Worm (Caenorhabditis elegans): ENCODE results near the gene clec-7.

clec-7 gene

DNA sequence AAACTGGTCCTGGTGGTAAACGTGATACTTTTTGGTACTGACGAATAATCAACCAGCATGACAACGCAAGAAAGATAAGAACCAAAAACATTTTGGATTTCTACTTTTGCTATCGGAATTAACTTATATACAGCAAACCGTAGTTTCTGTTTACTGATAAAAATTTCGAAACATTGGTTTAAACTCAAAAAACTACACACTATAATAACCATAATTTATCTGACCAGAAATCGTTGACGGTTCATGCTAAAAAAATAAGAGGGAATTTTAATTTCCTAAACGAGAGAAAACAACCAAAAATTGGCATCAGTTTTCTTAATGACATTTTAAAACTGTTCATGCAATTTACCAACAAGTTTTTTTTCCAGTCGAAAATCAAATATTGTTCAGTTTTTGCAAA is 33.5 kb downstream of the clec-7 start, which contains the start of gene cyp-35A1:
TSS of gene cyp-35A1 (minus strand) at position 101 of the 400 bp plus-strand sequence.
- TF ChIP-seq egl-27 (tag; optimal IDR thresholded peaks at IDR 0.05) (no peak), elt-2 (tag; optimal IDR thresholded peaks at IDR 0.05) (no peak), nhr-25 (tag; optimal IDR thresholded peaks at IDR 0.05) (no peak), nhr-12 (tag; optimal IDR thresholded peaks at IDR 0.05) (no peak), mdl-1 (tag; optimal IDR thresholded peaks at IDR 0.05) (no peak), nhr-237 (tag; optimal IDR thresholded peaks at IDR 0.05) (no peak), ztf-4 (tag; optimal IDR thresholded peaks at IDR 0.05) (no peak), nhr-43 (tag; optimal IDR thresholded peaks at IDR 0.05; ENCODE audit: poor library complexity, severe bottlenecking) (no peak), nhr-23 (tag; optimal IDR thresholded peaks at IDR 0.05) (no peak), zag-1 (tag; optimal IDR thresholded peaks at IDR 0.05) (no peak), ceh-28 (tag; optimal IDR thresholded peaks at IDR 0.05) (no peak), nhr-77 (tag; optimal IDR thresholded peaks at IDR 0.05) (no peak), lin-39 (tag; optimal IDR thresholded peaks at IDR 0.05) (no peak), elt-1 (tag; optimal IDR thresholded peaks at IDR 0.05) (no peak), fos-1 (tag; optimal IDR thresholded peaks at IDR 0.05) (no peak), tbx-2 (tag; optimal IDR thresholded peaks at IDR 0.05) (no peak)

DNA sequence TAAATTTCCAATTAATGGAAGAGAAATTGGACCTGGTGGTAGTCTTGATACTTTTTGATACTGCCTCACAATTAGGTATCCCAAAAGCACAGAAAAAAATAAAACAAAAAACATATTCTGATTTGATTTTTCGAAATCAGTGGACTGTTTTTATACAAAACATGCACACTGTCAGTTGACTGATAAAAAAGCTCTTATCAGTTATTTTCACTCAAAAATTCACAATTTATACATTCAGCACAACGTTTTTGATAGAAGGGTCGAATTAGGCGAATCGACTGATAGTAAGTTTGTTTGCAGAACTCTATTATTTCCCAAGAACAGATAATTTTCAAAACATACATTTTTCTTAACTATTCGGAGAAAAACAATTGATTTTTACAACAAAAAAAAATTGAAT is 35.9 kb downstream of the clec-7 start, which contains the start of gene cyp-35A2:
TSS of gene cyp-35A2 (minus strand) at position 124 of the 400 bp plus-strand sequence.
- peak; percentile 86 for TF ChIP-seq elt-2 (tag; optimal IDR thresholded peaks at IDR 0.05)
- peak; percentile 79 for TF ChIP-seq pqm-1 (tag; optimal IDR thresholded peaks at IDR 0.05)
- TF ChIP-seq nfya-1 (tag; optimal IDR thresholded peaks at IDR 0.05; ENCODE audit: insufficient read depth) = no peak
- TF ChIP-seq fkh-10 (GFP tag; optimal IDR thresholded peaks at IDR 0.05) = no peak
- TF ChIP-seq fkh-2 (tag; optimal IDR thresholded peaks at IDR 0.05) = no peak

- TF ChIP-seq lin-39 (tag; optimal IDR thresholded peaks at IDR 0.05) = peak; percentile 2
- no peak for TF ChIP-seq R02D3.7 (tag; optimal IDR thresholded peaks at IDR 0.05)
These were observed 36.8 kb downstream of the clec-7 start, which contains the start of gene exc-13 for ce11 chrV:7364951-7365350. exc-13 (plus strand) TSS chrV:7365251.

DNA sequence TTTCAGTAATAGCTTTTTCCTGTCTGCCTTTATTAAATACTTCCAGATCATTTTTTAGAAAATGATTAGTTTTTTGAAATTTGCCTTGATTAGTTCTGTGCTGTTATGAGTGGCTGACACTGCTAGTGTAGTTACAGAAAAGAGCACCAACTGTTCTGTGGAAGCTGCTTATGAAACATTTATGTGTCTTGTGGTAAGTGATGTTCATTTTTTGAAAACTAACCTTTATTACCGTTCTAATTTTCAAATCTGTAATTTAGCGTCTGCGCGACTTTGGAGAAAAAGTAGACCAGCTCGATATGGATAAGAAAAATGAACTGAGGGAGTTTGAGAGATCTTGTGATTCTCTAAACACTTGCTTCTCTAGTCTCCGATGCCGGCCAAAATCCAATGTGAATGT is 41.4 kb downstream of the clec-7 start, which contains the start of gene srj-14:
TSS of gene srj-14 (plus strand) at position 131 of the 400 bp plus-strand sequence.
- TF ChIP-seq elt-2 (tag; optimal IDR thresholded peaks at IDR 0.05) (no peak), egl-27 (tag; optimal IDR thresholded peaks at IDR 0.05) (no peak), tbx-2 (tag; optimal IDR thresholded peaks at IDR 0.05) (no peak), nhr-77 (tag; optimal IDR thresholded peaks at IDR 0.05) (no peak), zag-1 (tag; optimal IDR thresholded peaks at IDR 0.05) (no peak), ZK546.5 (tag; optimal IDR thresholded peaks at IDR 0.05) (no peak), ceh-28 (tag; optimal IDR thresholded peaks at IDR 0.05) (no peak), nhr-28 (tag; optimal IDR thresholded peaks at IDR 0.05) (no peak), lin-39 (tag; optimal IDR thresholded peaks at IDR 0.05) (no peak), skn-1 (tag; optimal IDR thresholded peaks at IDR 0.05) (no peak), nhr-11 (tag; optimal IDR thresholded peaks at IDR 0.05) (no peak)

DNA sequence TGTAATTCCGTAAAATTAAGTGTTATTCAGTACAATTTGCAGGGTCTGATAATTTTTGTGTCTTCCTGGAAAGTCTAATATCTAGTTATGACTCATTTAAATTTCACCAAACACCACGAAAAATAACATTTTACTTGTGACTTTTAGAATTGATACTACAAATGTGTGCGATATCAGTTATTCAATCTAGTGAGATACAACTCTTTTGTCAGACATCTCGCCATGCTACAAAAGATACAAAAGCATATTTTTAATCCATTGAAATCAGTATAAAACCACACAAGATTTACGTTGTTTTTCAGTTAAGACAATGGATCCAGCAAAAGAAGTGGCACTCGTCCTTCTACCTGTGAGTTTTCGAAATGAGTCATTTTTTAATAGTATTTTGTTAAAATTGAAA is 45.9 kb downstream of the clec-7 start, which contains the start of gene srx-56:
TSS of gene srx-56 (plus strand) at position 301 of the 400 bp plus-strand sequence.
- no peak for TF ChIP-seq fkh-2 (tag; optimal IDR thresholded peaks at IDR 0.05)

DNA sequence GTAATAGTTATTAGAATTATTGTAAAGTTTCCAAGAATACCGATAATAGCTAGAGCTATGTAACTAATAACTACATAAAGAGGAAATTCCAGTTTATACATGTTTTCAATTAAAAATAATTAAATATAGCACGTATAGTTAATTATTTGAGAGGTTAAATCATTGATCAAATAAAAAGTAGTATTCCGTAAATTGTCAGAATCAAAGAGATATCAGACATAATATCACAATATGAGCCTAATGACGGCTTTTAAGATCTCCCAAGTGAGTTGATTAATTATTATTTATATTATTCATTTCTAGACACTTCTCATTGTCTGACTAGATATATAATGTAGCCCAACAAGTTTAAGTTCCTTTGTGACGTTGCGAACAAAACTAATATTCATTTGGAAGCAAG is 51.2 kb downstream of the clec-7 start, which contains the start of gene srsx-24:
TSS of gene srsx-24 (minus strand) at position 101 of the 400 bp plus-strand sequence.
- no peak for TF ChIP-seq nhr-23 (tag; optimal IDR thresholded peaks at IDR 0.05)
- no peak for TF ChIP-seq ceh-16 (tag; optimal IDR thresholded peaks at IDR 0.05)
- no peak for TF ChIP-seq ceh-9 (tag; optimal IDR thresholded peaks at IDR 0.05)
- TF ChIP-seq ama-1 (optimal IDR thresholded peaks at IDR 0.05) = no peak
